Fruit fly (Drosophila melanogaster): ENCODE measurements around the gene Bin1.
A peak's percentile ranks its signal among the peaks of the same experiment; 100 is the strongest.

The Bin1 gene

DNA sequence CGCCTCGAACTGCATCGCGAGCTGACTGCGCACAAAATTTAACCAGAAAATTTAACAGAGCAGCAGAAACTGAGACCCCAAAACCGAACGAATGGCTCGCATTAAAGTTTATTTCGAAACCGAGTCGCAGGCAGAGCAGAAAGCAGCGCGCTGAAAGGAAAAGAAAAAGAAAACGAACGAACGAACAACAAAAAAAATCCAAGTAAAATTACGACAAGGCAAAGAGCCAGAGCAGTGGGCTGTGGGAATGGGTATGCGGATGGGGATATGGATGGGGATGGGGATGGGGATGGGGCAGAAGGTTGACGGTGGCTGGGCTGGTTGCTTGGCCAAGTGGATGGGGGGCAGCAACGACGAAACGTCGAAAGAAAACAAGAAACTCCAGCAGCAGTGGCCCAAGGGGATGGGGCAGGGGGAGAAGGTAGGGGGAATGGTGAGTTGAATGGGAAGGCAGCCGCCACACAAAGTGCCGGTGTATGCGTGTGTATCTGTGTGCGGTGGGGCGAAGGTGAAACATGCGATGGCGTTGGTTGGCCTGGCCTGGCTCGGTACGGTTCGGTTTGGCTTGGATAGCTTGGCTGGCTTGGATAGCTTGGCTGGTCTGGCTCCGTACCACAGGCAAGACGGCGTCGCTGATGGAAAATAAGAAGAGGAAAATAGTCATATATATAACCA is 18.9 kb upstream of the Bin1 start (continued):
- TF ChIP-seq cg (GFP tag; optimal IDR thresholded peaks at IDR 0.05) (peak; percentile 73), chinmo (GFP tag; IDR thresholded peaks at IDR 0.05; ENCODE audit: partially characterized antibody) (peak; percentile 92), CG11504 (tag; optimal IDR thresholded peaks at IDR 0.05) (peak; percentile 28), CG15269 (tag; optimal IDR thresholded peaks at IDR 0.05) (peak; percentile 10), Ravus (GFP tag; IDR thresholded peaks at IDR 0.05) (no peak), HLHmδ (GFP tag; optimal IDR thresholded peaks at IDR 0.05) (peak; percentile 59), sob (GFP tag; IDR thresholded peaks at IDR 0.05) (peak; percentile 56; the same call in 1 of the 2 replicates), Taf1 (GFP tag; IDR thresholded peaks at IDR 0.05) (peak; percentile 40; the same call in 1 of the 2 replicates), CG10959 (GFP tag; IDR thresholded peaks at IDR 0.05) (no peak), CG11723 (GFP tag; optimal IDR thresholded peaks at IDR 0.05) (no peak), ci (GFP tag; IDR thresholded peaks at IDR 0.05) (peak; percentile 50; the same call in 1 of the 3 replicates), CG9609 (GFP tag; optimal IDR thresholded peaks at IDR 0.05) (no peak), CG34422 (GFP tag; IDR thresholded peaks at IDR 0.05) (0 out of 3 replicates have a peak, but pooled peaks have one; percentile 25), abd-A (tag; optimal IDR thresholded peaks at IDR 0.05) (peak; percentile 97), psq (GFP tag; optimal IDR thresholded peaks at IDR 0.05) (peak; percentile 72), CG11085 (GFP tag; IDR thresholded peaks at IDR 0.05) (no peak), nau (GFP tag; optimal IDR thresholded peaks at IDR 0.05) (peak; percentile 20), sisA (GFP tag; IDR thresholded peaks at IDR 0.05) (no peak), sr (GFP tag; IDR thresholded peaks at IDR 0.05) (peak; percentile 56; the same call in 2 of the 3 replicates), Drgx (GFP tag; IDR thresholded peaks at IDR 0.05) (peak; percentile 90), eve (GFP tag; optimal IDR thresholded peaks at IDR 0.05) (no peak), eyg (GFP tag; optimal IDR thresholded peaks at IDR 0.05) (no peak), NFAT (GFP tag; IDR thresholded peaks at IDR 0.05) (no peak), ken (GFP tag; IDR thresholded peaks at IDR 0.05) (0 out of 3 replicates have a peak, but pooled peaks have one; percentile 30), CG32532 (GFP tag; IDR thresholded peaks at IDR 0.05) (peak; percentile 59), Sox102F (GFP tag; optimal IDR thresholded peaks at IDR 0.05) (no peak), dm (GFP tag; optimal IDR thresholded peaks at IDR 0.05) (no peak), her (GFP tag; optimal IDR thresholded peaks at IDR 0.05) (no peak), Opbp (GFP tag; IDR thresholded peaks at IDR 0.05; ENCODE audit: partially characterized antibody) (peak; percentile 7; the same call in 1 of the 3 replicates), Dip2 (GFP tag; IDR thresholded peaks at IDR 0.05) (no peak), CG12769 (tag; optimal IDR thresholded peaks at IDR 0.05) (peak; percentile 97), bbx (GFP tag; IDR thresholded peaks at IDR 0.05; ENCODE audit: partially characterized antibody) (peak; percentile 55), Rfx (GFP tag; IDR thresholded peaks at IDR 0.05) (peak; percentile 58), bsh (GFP tag; optimal IDR thresholded peaks at IDR 0.05) (peak in 1 of 2 experiments; percentile 96), Bgb (GFP tag; IDR thresholded peaks at IDR 0.05; ENCODE audit: partially characterized antibody) (peak; percentile 25; the same call in 1 of the 2 replicates), CG7745 (tag; optimal IDR thresholded peaks at IDR 0.05) (peak; percentile 73), fu2 (GFP tag; optimal IDR thresholded peaks at IDR 0.05) (no peak), CG6813 (GFP tag; optimal IDR thresholded peaks at IDR 0.05) (peak; percentile 28), schlank (tag; optimal IDR thresholded peaks at IDR 0.05) (peak; percentile 1), pan (optimal IDR thresholded peaks at IDR 0.05) (no peak), pan (GFP tag; optimal IDR thresholded peaks at IDR 0.05 in 1 of 2, IDR thresholded peaks at IDR 0.05 in 1 of 2) (peak in 1 of 2 experiments; percentile 33), YL-1 (GFP tag; optimal IDR thresholded peaks at IDR 0.05) (no peak), Scr (GFP tag; IDR thresholded peaks at IDR 0.05; ENCODE audit: partially characterized antibody) (0 out of 2 replicates have a peak, but pooled peaks have one; percentile 18), ttk (GFP tag; IDR thresholded peaks at IDR 0.05) (peak; percentile 39; the same call in 1 of the 2 replicates), nom (GFP tag; optimal IDR thresholded peaks at IDR 0.05) (peak; percentile 98), CG34376 (GFP tag; optimal IDR thresholded peaks at IDR 0.05) (peak; percentile 51), CG14860 (GFP tag; IDR thresholded peaks at IDR 0.05; ENCODE audit: partially characterized antibody) (0 out of 3 replicates have a peak, but pooled peaks have one; percentile 12), Atf6 (GFP tag; IDR thresholded peaks at IDR 0.05) (peak; percentile 44; the same call in 1 of the 2 replicates)
